Fruit fly (Drosophila melanogaster) whole organism: Measurements from ENCODE around the gene CG5500.

ENCODE experiments used
- CG8478 ChIP-seq: fragments of >200 bp; optimal IDR thresholded peaks from 2 replicates; lab custom pipeline; 2018; ENCODE audit warnings: inconsistent platforms
- Dll ChIP-seq: fragments of >200 bp; optimal IDR thresholded peaks from 2 replicates; lab custom pipeline; 2017
- EcR ChIP-seq, 2 experiments: fragments of >200 bp; optimal IDR thresholded peaks; 2 replicates each; lab custom pipeline; 2017; ENCODE audit warnings: missing biosample characterization in 2 of 2, missing genetic modification characterization in 2 of 2, missing genetic modification reagents in 2 of 2
- pan ChIP-seq: fragments of >200 bp; optimal IDR thresholded peaks from 2 replicates; lab custom pipeline; 2017
- psq ChIP-seq: fragments of >200 bp; optimal IDR thresholded peaks from 2 replicates; lab custom pipeline; 2017
- usp ChIP-seq: fragments of >200 bp; optimal IDR thresholded peaks from 2 replicates; lab custom pipeline; 2017; ENCODE audit warnings: missing biosample characterization, missing genetic modification characterization, mixed read lengths

CG5500 gene

dm6 chr3R:26918857-26919256 lies 42.4 kb downstream of the CG5500 start:
- TF ChIP-seq EcR (GFP tag; optimal IDR thresholded peaks at IDR 0.05; lab: Kevin White, UChicago) = no peak
- no peak for TF ChIP-seq Dll (lab: Kevin White, UChicago)

dm6 chr3R:26923830-26924333 lies 47.5 kb downstream of the CG5500 start:
- no peak for TF ChIP-seq usp (GFP tag; lab: Kevin White, UChicago)
- TF ChIP-seq EcR (GFP tag; optimal IDR thresholded peaks at IDR 0.05; lab: Kevin White, UChicago) = no peak
- no peak for TF ChIP-seq CG8478 (lab: Kevin White, UChicago)
- no peak for TF ChIP-seq psq
- no peak for TF ChIP-seq pan (lab: Kevin White, UChicago)
- no peak for TF ChIP-seq Dll (lab: Kevin White, UChicago)

- TF ChIP-seq EcR (GFP tag; optimal IDR thresholded peaks at IDR 0.05; lab: Kevin White, UChicago) = no peak
- TF ChIP-seq psq = no peak
- TF ChIP-seq pan (lab: Kevin White, UChicago) = no peak
- no peak for TF ChIP-seq Dll (lab: Kevin White, UChicago)
- TF ChIP-seq usp (GFP tag; lab: Kevin White, UChicago) = no peak
- no peak for TF ChIP-seq CG8478 (lab: Kevin White, UChicago)
Measured at dm6 chr3R:26926477-26926876, 50.0 kb downstream of the CG5500 start.

- TF ChIP-seq CG8478 (lab: Kevin White, UChicago) (no peak), usp (GFP tag; lab: Kevin White, UChicago) (no peak), Dll (lab: Kevin White, UChicago) (no peak), EcR (GFP tag; optimal IDR thresholded peaks at IDR 0.05; lab: Kevin White, UChicago) (no peak), pan (lab: Kevin White, UChicago) (no peak)
Measured at dm6 chr3R:26928424-26928823, 52.0 kb downstream of the CG5500 start.
